Fruit fly (Drosophila melanogaster): ENCODE results near the gene CG33767.

DNA sequence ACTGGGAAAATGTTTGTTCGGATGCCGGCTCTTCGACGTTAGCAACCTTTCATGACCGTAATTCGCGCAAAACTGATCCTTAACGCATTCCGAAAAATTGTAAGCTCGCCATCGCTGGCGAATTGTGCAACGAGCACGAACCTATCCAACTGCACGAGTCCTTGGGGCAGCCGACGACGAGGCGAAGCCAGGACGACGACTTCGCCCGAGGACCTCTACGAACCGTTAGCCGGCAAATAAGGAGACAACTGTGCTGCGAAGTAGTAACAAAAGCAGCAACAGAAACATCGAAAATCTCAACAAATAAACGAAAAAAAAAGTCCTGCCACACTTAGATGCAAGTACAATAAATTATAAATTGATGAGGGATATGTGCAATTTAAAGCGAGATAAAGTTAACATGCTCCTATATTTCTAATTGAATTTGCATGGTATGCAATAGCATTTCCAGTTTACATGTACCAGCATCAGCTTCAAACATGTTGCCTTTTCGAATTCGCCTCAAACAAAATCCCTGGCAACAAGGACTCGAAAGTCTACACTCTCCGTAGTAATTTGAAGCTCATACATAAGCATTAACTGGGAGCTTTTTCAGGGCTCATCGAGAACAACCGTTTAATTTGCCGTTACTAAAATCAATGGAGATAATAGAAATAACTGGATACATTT lies 8.1 kb upstream of the CG33767 start, which contains the start of gene CG14459:
- TF ChIP-seq CTCF (optimal IDR thresholded peaks at IDR 0.05) (no peak), CG8478 (optimal IDR thresholded peaks at IDR 0.05) (no peak)

Measured in S2 (cell line).